Worm (Caenorhabditis elegans) whole organism, L4 larva: ENCODE measurements around the gene Y43F8B.14.

Experiments used
- aha-1 ChIP-seq: fragments of 150-350 bp; peaks from one replicate; lab custom pipeline; 2014; ENCODE audit warnings: missing biosample characterization, missing genetic modification characterization
- ceh-28 ChIP-seq: fragments of 150-350 bp; optimal IDR thresholded peaks from 2 replicates; lab custom pipeline; 2014; ENCODE audit warnings: missing biosample characterization, missing genetic modification reagents, missing genetic modification characterization
- lin-13 ChIP-seq: fragments of 150-350 bp; optimal IDR thresholded peaks from 2 replicates; lab custom pipeline; 2014; ENCODE audit warnings: missing biosample characterization, missing genetic modification reagents, missing genetic modification characterization
- lsy-2 ChIP-seq, 2 experiments: fragments of 150-350 bp in 1 of 2; sonication (generic microtip) in 1 of 2; optimal IDR thresholded peaks; 2 replicates each; lab custom pipeline; 2014 to 2017; ENCODE audit warnings: missing biosample characterization in 2 of 2, missing genetic modification characterization in 2 of 2
- skn-1 ChIP-seq: fragments of 150-350 bp; optimal IDR thresholded peaks from 2 replicates; lab custom pipeline; 2014; ENCODE audit warnings: missing biosample characterization, missing genetic modification characterization

DNA sequence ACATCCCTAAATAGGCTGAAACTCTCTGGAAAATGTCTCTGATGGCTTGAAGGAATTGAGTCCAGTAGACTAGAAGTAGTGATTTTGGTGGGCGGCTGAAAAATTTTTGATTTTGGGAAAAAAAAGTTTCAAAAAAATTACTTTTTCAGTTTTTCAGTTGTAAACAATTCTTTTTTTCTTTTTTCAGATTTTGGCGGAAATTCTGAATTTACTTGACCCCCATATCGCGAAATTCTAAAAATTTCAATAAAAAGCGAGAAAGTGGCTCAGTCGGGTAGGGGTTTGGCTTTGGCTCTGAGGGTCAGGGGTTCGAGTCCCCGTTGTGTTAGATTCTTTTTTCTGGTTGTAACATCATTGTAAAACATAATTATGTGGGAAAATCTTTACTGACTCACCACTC is 24.7 kb downstream of the Y43F8B.14 start, which contains the start of gene srw-85:
- TF ChIP-seq lin-13 (GFP tag; lab: Kevin White, UChicago) (no peak), skn-1 (tag; lab: Kevin White, UChicago) (no peak), aha-1 (no peak), lsy-2 (tag; optimal IDR thresholded peaks at IDR 0.05; lab: Kevin White, UChicago) (no peak), ceh-28 (tag; lab: Kevin White, UChicago) (no peak)
